Fruit fly (Drosophila melanogaster): ENCODE data around the gene Mrp4.

- TF ChIP-seq amos (GFP tag; IDR thresholded peaks at IDR 0.05; ENCODE audit: partially characterized antibody) (no peak), Chrac-16 (GFP tag; optimal IDR thresholded peaks at IDR 0.05) (no peak), CG2712 (tag; optimal IDR thresholded peaks at IDR 0.05) (no peak), sisA (GFP tag; IDR thresholded peaks at IDR 0.05) (no peak), Hr39 (optimal IDR thresholded peaks at IDR 0.05) (no peak), cad (GFP tag; optimal IDR thresholded peaks at IDR 0.05) (no peak), br (optimal IDR thresholded peaks at IDR 0.05) (no peak)
These were observed 26.0 kb upstream of the Mrp4 start, which contains the start of gene dpr4 for dm6 chr3R:11542899-11543619.
